Fruit fly (Drosophila melanogaster) Kc167 (cell line): ENCODE results near the gene CG32640.

ENCODE experiments used
- h ChIP-seq: fragments of >200 bp; optimal IDR thresholded peaks from 3 replicates; lab custom pipeline; 2018; ENCODE audit warnings: missing external identifiers
- ttk ChIP-seq: sonication (Bioruptor generic); optimal IDR thresholded peaks from 2 replicates; lab custom pipeline; 2017; ENCODE audit warnings: missing external identifiers

DNA sequence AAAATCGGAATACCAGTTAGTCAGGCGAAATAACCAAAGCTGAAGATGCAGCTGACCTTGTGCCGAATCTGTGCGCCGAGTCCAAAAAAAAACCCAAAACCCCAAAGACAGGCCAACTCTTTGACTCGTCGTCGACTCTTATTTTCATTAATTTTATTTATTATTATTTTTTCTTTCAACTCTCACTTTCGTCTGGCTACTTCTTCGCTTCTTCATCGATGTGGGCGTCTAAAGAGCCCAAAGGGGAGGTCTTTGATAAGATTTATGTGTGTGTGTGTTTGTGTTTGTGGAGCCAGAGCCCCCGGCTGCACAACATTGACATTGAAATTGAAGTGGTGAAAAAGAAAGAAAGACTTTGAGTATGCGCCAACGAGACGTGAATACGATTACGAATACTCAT lies 31.9 kb upstream of the CG32640 start:
- no peak for TF ChIP-seq ttk (lab: Kevin White, UChicago)
- no peak for TF ChIP-seq h (lab: Kevin White, UChicago)
